Worm (Caenorhabditis elegans) whole organism, late embryonic: ENCODE results near the gene srh-220.

Experiments
- Y22D7AL.16 ChIP-seq: sonication (generic microtip); optimal IDR thresholded peaks from 2 replicates; lab custom pipeline; 2016; ENCODE audit warnings: missing genetic modification characterization, missing compliant biosample characterization
- ama-1 ChIP-seq: fragments of 150-350 bp; optimal IDR thresholded peaks from 2 replicates; lab custom pipeline; 2014
- ceh-9 ChIP-seq: sonication (generic microtip); optimal IDR thresholded peaks from 2 replicates; lab custom pipeline; 2016; ENCODE audit warnings: mild to moderate bottlenecking, missing genetic modification characterization, inconsistent platforms, missing compliant biosample characterization
- eyg-1 ChIP-seq: sonication (generic microtip); optimal IDR thresholded peaks from 2 replicates; lab custom pipeline; 2016; ENCODE audit warnings: missing genotype, missing genetic modification characterization, missing compliant biosample characterization
- hlh-6 ChIP-seq: sonication (generic microtip); optimal IDR thresholded peaks from 2 replicates; lab custom pipeline; 2016; ENCODE audit warnings: missing genotype, missing genetic modification characterization, missing compliant biosample characterization
- odd-2 ChIP-seq: sonication (generic microtip); optimal IDR thresholded peaks from 2 replicates; lab custom pipeline; 2017; ENCODE audit warnings: antibody characterized with exemption, mild to moderate bottlenecking, missing genetic modification characterization, missing compliant biosample characterization
- syd-9 ChIP-seq: sonication (generic microtip); optimal IDR thresholded peaks from 2 replicates; lab custom pipeline; 2016; ENCODE audit warnings: mild to moderate bottlenecking, missing genetic modification characterization, moderate library complexity, missing compliant biosample characterization
- zip-5 ChIP-seq: sonication (generic microtip); optimal IDR thresholded peaks from 2 replicates; lab custom pipeline; 2016; ENCODE audit warnings: missing genetic modification characterization, missing compliant biosample characterization

DNA sequence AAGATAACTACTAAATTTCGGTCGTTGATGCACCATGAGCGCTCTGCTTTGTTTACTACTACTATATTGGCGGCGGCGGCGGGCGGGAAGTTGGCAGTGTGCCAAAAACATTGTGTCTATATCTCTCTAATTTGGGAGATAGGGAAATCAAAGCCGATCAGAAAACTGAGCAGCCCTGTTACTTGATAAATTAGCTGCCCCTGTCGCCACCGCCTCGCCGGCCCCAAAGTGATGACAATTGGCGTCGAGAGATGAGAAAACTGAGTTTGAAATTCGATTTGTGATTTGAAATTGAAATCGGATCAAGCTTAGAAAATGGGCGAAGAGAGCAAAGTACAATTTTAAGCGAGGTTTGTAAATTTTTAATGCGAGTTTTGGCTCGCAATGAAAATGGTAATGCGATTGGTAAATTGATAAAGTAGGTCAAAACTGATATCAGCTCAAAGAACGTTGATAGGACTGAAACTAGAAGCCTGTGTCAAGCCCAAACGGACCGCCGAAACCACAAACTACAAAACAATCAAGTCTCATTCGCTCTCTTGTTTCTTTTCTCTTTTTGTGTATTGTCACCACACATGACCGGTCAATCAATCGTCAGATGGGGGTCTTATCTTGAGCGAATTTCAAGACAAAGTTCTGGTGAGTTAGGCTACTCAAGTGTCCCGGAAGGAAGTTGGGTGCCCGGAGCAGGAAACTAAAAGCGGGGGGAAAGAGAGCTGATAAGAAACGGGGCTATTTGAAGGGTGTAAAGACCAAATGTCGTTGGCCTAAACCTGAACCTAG is 49.5 kb upstream of the srh-220 start:
- TF ChIP-seq Y22D7AL.16 (tag; lab: Kevin White, UChicago) = no peak
- no peak for TF ChIP-seq zip-5
- TF ChIP-seq odd-2 = no peak
- no peak for TF ChIP-seq eyg-1
- no peak for TF ChIP-seq hlh-6 (tag; lab: Kevin White, UChicago)
- TF ChIP-seq syd-9 (tag; lab: Kevin White, UChicago) = no peak
- TF ChIP-seq ama-1 (lab: Kevin White, UChicago) = no peak
- no peak for TF ChIP-seq ceh-9
